Worm (Caenorhabditis elegans): ENCODE data around the gene sdf-9.

sdf-9 gene

DNA sequence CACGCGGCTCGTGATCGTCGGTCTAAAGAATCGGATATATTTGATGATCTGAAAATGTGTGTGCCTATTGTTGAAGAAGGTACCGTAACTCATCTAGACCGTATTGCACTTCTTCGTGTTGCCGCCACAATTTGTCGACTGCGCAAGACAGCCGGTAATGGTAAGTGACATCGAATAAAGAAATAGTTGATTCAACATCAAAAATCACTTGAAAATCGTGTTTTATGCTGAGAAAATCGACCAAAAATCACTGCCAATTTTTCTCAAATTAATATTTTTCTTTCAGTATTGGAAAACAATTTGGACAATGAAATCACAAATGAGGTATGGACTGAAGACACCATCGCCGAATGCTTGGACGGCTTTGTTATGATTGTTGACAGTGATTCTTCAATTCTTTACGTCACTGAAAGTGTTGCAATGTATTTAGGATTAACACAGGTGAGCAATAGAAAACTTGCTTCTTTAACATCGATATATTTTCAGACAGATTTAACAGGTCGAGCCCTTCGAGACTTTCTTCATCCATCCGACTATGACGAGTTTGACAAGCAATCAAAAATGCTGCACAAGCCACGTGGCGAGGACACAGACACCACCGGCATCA, 16.6 kb upstream of the sdf-9 start:
- TF ChIP-seq nhr-237 (tag; optimal IDR thresholded peaks at IDR 0.05) (no peak), unc-120 (tag; optimal IDR thresholded peaks at IDR 0.05; ENCODE audit: poor library complexity, severe bottlenecking) (no peak), ham-2 (GFP tag; optimal IDR thresholded peaks at IDR 0.05) (no peak), ceh-39 (tag; optimal IDR thresholded peaks at IDR 0.05) (no peak), lin-13 (tag; optimal IDR thresholded peaks at IDR 0.05) (no peak), mab-5 (tag; optimal IDR thresholded peaks at IDR 0.05) (no peak), unc-39 (tag; optimal IDR thresholded peaks at IDR 0.05) (no peak), nhr-28 (tag; optimal IDR thresholded peaks at IDR 0.05) (no peak), zip-8 (tag; optimal IDR thresholded peaks at IDR 0.05) (no peak), ceh-83 (GFP tag; optimal IDR thresholded peaks at IDR 0.05) (no peak), tbx-8 (GFP tag; optimal IDR thresholded peaks at IDR 0.05) (no peak), elt-1 (tag; optimal IDR thresholded peaks at IDR 0.05; ENCODE audit: borderline replicate concordance, insufficient read depth) (no peak), pha-4 (tag; optimal IDR thresholded peaks at IDR 0.05) (no peak), ztf-11 (tag; optimal IDR thresholded peaks at IDR 0.05) (no peak), nhr-2 (tag; optimal IDR thresholded peaks at IDR 0.05) (no peak), nhr-12 (tag; optimal IDR thresholded peaks at IDR 0.05) (no peak), unc-62 (GFP tag; optimal IDR thresholded peaks at IDR 0.05) (no peak), elt-3 (tag; optimal IDR thresholded peaks at IDR 0.05) (no peak), ceh-43 (GFP tag; optimal IDR thresholded peaks at IDR 0.05) (no peak), bed-3 (GFP tag; optimal IDR thresholded peaks at IDR 0.05) (no peak)

- TF ChIP-seq ham-2 (GFP tag; optimal IDR thresholded peaks at IDR 0.05), result no peak
- peak; percentile 96 for TF ChIP-seq ces-1 (GFP tag; optimal IDR thresholded peaks at IDR 0.05)
- TF ChIP-seq mep-1 (tag; optimal IDR thresholded peaks at IDR 0.05), result peak; percentile 33
- no peak for TF ChIP-seq nhr-237 (tag; optimal IDR thresholded peaks at IDR 0.05)
- TF ChIP-seq unc-62 (GFP tag; optimal IDR thresholded peaks at IDR 0.05), result peak; percentile 30
- TF ChIP-seq bed-3 (GFP tag; optimal IDR thresholded peaks at IDR 0.05), result no peak
- TF ChIP-seq nhr-28 (tag; optimal IDR thresholded peaks at IDR 0.05), result no peak
Observed at ce11 chrV:20782188-20782587, 15.8 kb upstream of the sdf-9 start.

ce11 chrV:20783642-20784041, 14.4 kb upstream of the sdf-9 start:
- no peak for TF ChIP-seq ces-1 (GFP tag; optimal IDR thresholded peaks at IDR 0.05)
- TF ChIP-seq nhr-12 (tag; optimal IDR thresholded peaks at IDR 0.05), result no peak
- no peak for TF ChIP-seq sptf-1 (tag; optimal IDR thresholded peaks at IDR 0.05)
- no peak for TF ChIP-seq ham-2 (GFP tag; optimal IDR thresholded peaks at IDR 0.05)
- no peak for TF ChIP-seq bed-3 (GFP tag; optimal IDR thresholded peaks at IDR 0.05)
- TF ChIP-seq elt-1 (tag; optimal IDR thresholded peaks at IDR 0.05; ENCODE audit: borderline replicate concordance, insufficient read depth), result no peak
- no peak for TF ChIP-seq lin-32 (GFP tag; optimal IDR thresholded peaks at IDR 0.05)
- no peak for TF ChIP-seq snpc-4 (tag; optimal IDR thresholded peaks at IDR 0.05)
- no peak for TF ChIP-seq ceh-39 (tag; optimal IDR thresholded peaks at IDR 0.05)
- TF ChIP-seq M03D4.4 (tag; optimal IDR thresholded peaks at IDR 0.05), result no peak
- no peak for TF ChIP-seq drap-1 (GFP tag; optimal IDR thresholded peaks at IDR 0.05)
- no peak for TF ChIP-seq mls-2 (tag; optimal IDR thresholded peaks at IDR 0.05)
- no peak for TF ChIP-seq unc-120 (tag; optimal IDR thresholded peaks at IDR 0.05; ENCODE audit: poor library complexity, severe bottlenecking)
- no peak for TF ChIP-seq hlh-1 (tag; optimal IDR thresholded peaks at IDR 0.05)
- no peak for TF ChIP-seq mab-5 (tag; optimal IDR thresholded peaks at IDR 0.05)
- TF ChIP-seq unc-39 (tag; optimal IDR thresholded peaks at IDR 0.05), result no peak
- no peak for TF ChIP-seq elt-3 (tag; optimal IDR thresholded peaks at IDR 0.05)
- no peak for TF ChIP-seq pha-4 (tag; optimal IDR thresholded peaks at IDR 0.05)
- no peak for TF ChIP-seq ceh-43 (GFP tag; optimal IDR thresholded peaks at IDR 0.05)
- TF ChIP-seq lin-13 (tag; optimal IDR thresholded peaks at IDR 0.05), result no peak

DNA sequence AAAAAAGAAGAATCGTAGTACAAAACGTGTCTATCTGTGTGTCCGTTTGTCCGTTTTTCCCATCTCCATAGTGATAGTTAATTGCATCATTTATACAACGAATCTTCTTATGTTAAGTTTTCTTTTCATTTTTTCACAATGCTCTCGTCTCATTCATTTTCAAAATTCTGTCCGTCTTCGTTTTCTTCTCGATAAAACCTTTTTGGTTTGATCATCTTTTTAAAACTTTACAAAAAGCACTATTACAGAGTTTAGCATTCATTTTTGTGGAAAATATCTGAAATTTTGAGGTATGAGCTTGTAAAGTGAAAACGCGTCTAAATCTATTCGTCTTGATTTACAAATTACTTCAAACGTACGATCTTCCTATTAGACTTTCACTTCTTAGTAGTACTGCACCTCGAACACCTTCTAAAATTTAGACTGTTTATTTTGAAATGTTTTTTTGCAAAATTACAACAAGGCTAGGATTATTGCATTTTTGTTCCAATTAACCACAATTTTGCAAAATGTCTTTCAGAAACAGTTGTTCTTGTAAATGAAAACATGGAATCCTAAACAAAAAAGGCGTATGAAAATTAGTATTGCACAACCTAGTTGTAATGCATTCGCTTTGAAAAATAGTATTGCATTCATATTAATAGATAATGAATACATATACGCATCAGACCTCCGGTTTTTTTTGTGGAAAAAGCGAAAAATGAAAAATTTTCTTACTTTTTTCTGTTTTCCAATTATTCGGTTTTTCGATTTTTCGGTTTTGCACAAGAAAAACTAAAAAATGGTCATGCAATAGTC, 12.8 kb upstream of the sdf-9 start:
- TF ChIP-seq nhr-28 (tag; optimal IDR thresholded peaks at IDR 0.05), result no peak

DNA sequence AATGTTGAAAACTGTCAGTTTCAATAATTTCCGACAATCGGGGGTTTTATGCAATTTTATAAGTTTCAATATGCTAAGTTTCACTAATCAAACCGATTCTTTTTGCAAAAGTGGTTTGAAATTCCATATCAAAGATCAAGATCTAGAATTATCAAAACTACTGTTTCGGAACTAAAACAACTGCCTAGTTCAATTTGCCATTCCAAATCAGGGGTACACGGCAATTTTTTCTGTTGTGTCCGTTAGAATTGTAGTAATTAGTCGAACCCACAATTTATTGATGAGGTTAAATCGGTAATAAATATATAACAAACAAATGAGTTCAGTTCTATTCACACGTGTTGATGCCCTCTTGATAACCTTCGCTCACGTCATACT, 12.2 kb upstream of the sdf-9 start:
- TF ChIP-seq zip-8 (tag; optimal IDR thresholded peaks at IDR 0.05) (no peak), lsy-2 (tag; optimal IDR thresholded peaks at IDR 0.05) (no peak), nhr-237 (tag; optimal IDR thresholded peaks at IDR 0.05) (no peak), M03D4.4 (tag; optimal IDR thresholded peaks at IDR 0.05) (no peak), pha-4 (tag; optimal IDR thresholded peaks at IDR 0.05) (no peak), mls-2 (tag; optimal IDR thresholded peaks at IDR 0.05) (no peak), nhr-12 (tag; optimal IDR thresholded peaks at IDR 0.05) (no peak), nhr-76 (tag; optimal IDR thresholded peaks at IDR 0.05) (no peak), ces-1 (GFP tag; optimal IDR thresholded peaks at IDR 0.05) (no peak), unc-120 (tag; optimal IDR thresholded peaks at IDR 0.05; ENCODE audit: poor library complexity, severe bottlenecking) (no peak), blmp-1 (tag; optimal IDR thresholded peaks at IDR 0.05) (no peak), ztf-11 (tag; optimal IDR thresholded peaks at IDR 0.05) (no peak), mep-1 (tag; optimal IDR thresholded peaks at IDR 0.05) (no peak)

Measured in whole organism, mixed stage, embryonic.